Worm (Caenorhabditis elegans): ENCODE data around the gene cht-4.

ce11 chrIII:1612974-1613568 lies 44.2 kb downstream of the cht-4 start:
- TF ChIP-seq nhr-90 (tag; optimal IDR thresholded peaks at IDR 0.05; ENCODE audit: poor library complexity) (no peak), ama-1 (optimal IDR thresholded peaks at IDR 0.05) (no peak), aha-1 (tag; optimal IDR thresholded peaks at IDR 0.05) (no peak), elt-2 (tag; optimal IDR thresholded peaks at IDR 0.05) (no peak), mep-1 (tag; optimal IDR thresholded peaks at IDR 0.05) (no peak), nhr-237 (tag; optimal IDR thresholded peaks at IDR 0.05) (no peak), F16B12.6 (tag; optimal IDR thresholded peaks at IDR 0.05) (no peak), fos-1 (tag; optimal IDR thresholded peaks at IDR 0.05) (no peak), lin-13 (GFP tag; optimal IDR thresholded peaks at IDR 0.05) (no peak), dpl-1 (GFP tag; optimal IDR thresholded peaks at IDR 0.05) (no peak), ceh-82 (tag; optimal IDR thresholded peaks at IDR 0.05) (no peak)
